Worm (Caenorhabditis elegans) whole organism, late embryonic: ENCODE data around the gene T10C6.6.

ENCODE experiments used
- C08G9.2 ChIP-seq: sonication (generic microtip); optimal IDR thresholded peaks from 2 replicates; lab custom pipeline; 2016; ENCODE audit warnings: mild to moderate bottlenecking, missing genetic modification characterization, moderate library complexity, missing compliant biosample characterization
- C38D4.7 ChIP-seq: fragments of 200-800 bp; sonication (Bioruptor generic); optimal IDR thresholded peaks from 2 replicates; lab custom pipeline; 2018; ENCODE audit warnings: mild to moderate bottlenecking, missing genetic modification characterization, moderate library complexity, missing compliant biosample characterization
- F13H6.1 ChIP-seq: sonication (generic microtip); optimal IDR thresholded peaks from 2 replicates; lab custom pipeline; 2016; ENCODE audit warnings: missing genetic modification characterization, missing compliant biosample characterization
- K09A11.1 ChIP-seq: sonication (generic microtip); optimal IDR thresholded peaks from 2 replicates; lab custom pipeline; 2017; ENCODE audit warnings: antibody characterized with exemption, mild to moderate bottlenecking, missing genetic modification characterization, missing compliant biosample characterization; ENCODE audit not compliant: insufficient read depth
- T23F11.4 ChIP-seq: fragments of 200-800 bp; sonication (Bioruptor generic); optimal IDR thresholded peaks from 2 replicates; lab custom pipeline; 2018; ENCODE audit warnings: mild to moderate bottlenecking, missing genetic modification characterization, missing compliant biosample characterization
- ama-1 ChIP-seq: fragments of 150-350 bp; optimal IDR thresholded peaks from 2 replicates; lab custom pipeline; 2014
- ceh-18 ChIP-seq: sonication (generic microtip); optimal IDR thresholded peaks from 2 replicates; lab custom pipeline; 2016; ENCODE audit warnings: missing genetic modification characterization, missing compliant biosample characterization
- ceh-19 ChIP-seq: fragments of 200-800 bp; sonication (Bioruptor generic); optimal IDR thresholded peaks from 2 replicates; lab custom pipeline; 2018; ENCODE audit warnings: mild to moderate bottlenecking, missing genetic modification characterization, missing compliant biosample characterization
- ceh-2 ChIP-seq: sonication (generic microtip); optimal IDR thresholded peaks from 2 replicates; lab custom pipeline; 2016; ENCODE audit warnings: missing genotype, missing genetic modification characterization, missing compliant biosample characterization
- ceh-22 ChIP-seq: sonication (generic microtip); optimal IDR thresholded peaks from 2 replicates; lab custom pipeline; 2017; ENCODE audit warnings: missing biosample characterization, missing genetic modification characterization
- ceh-24 ChIP-seq: sonication (generic microtip); optimal IDR thresholded peaks from 2 replicates; lab custom pipeline; 2016; ENCODE audit warnings: mild to moderate bottlenecking, missing genetic modification characterization, missing compliant biosample characterization
- ceh-45 ChIP-seq: fragments of 200-800 bp; sonication (Bioruptor generic); IDR thresholded peaks from 2 replicates; pipeline ENCODE4 v1.3.6; 2022; ENCODE audit warnings: missing genetic modification reagents, missing genetic modification characterization, missing compliant biosample characterization
- ceh-6 ChIP-seq: fragments of 200-800 bp; sonication (Bioruptor generic); optimal IDR thresholded peaks from 2 replicates; lab custom pipeline; 2018; ENCODE audit warnings: mild to moderate bottlenecking, missing genetic modification characterization, missing compliant biosample characterization
- ceh-9 ChIP-seq: sonication (generic microtip); optimal IDR thresholded peaks from 2 replicates; lab custom pipeline; 2016; ENCODE audit warnings: mild to moderate bottlenecking, missing genetic modification characterization, inconsistent platforms, missing compliant biosample characterization
- elt-2 ChIP-seq: sonication (generic microtip); optimal IDR thresholded peaks from 2 replicates; lab custom pipeline; 2016; ENCODE audit warnings: missing genetic modification reagents, missing genetic modification characterization, missing compliant biosample characterization
- elt-4 ChIP-seq: sonication (generic microtip); optimal IDR thresholded peaks from 2 replicates; lab custom pipeline; 2016; ENCODE audit warnings: missing genetic modification characterization, missing compliant biosample characterization
- ets-4 ChIP-seq: sonication (generic microtip); optimal IDR thresholded peaks from 2 replicates; lab custom pipeline; 2016; ENCODE audit warnings: missing genetic modification characterization, missing compliant biosample characterization
- eyg-1 ChIP-seq: sonication (generic microtip); optimal IDR thresholded peaks from 2 replicates; lab custom pipeline; 2016; ENCODE audit warnings: missing genotype, missing genetic modification characterization, missing compliant biosample characterization
- fax-1 ChIP-seq: sonication (generic microtip); optimal IDR thresholded peaks from 2 replicates; lab custom pipeline; 2016; ENCODE audit warnings: missing genotype, missing genetic modification characterization, missing compliant biosample characterization
- fkh-6 ChIP-seq: sonication (generic microtip); optimal IDR thresholded peaks from 2 replicates; lab custom pipeline; 2016; ENCODE audit warnings: missing genetic modification characterization, missing compliant biosample characterization
- gmeb-2 ChIP-seq: sonication (generic microtip); optimal IDR thresholded peaks from 2 replicates; lab custom pipeline; 2016; ENCODE audit warnings: missing genetic modification characterization, inconsistent platforms, missing compliant biosample characterization
- hlh-13 ChIP-seq: fragments of 200-800 bp; sonication (Bioruptor generic); optimal IDR thresholded peaks from 2 replicates; lab custom pipeline; 2018; ENCODE audit warnings: mild to moderate bottlenecking, missing genetic modification characterization, missing compliant biosample characterization
- hlh-8 ChIP-seq: sonication (generic microtip); optimal IDR thresholded peaks from 2 replicates; lab custom pipeline; 2016; ENCODE audit warnings: missing genotype, missing genetic modification characterization, missing compliant biosample characterization
- lim-6 ChIP-seq: sonication (generic microtip); optimal IDR thresholded peaks from 2 replicates; lab custom pipeline; 2016; ENCODE audit warnings: missing genetic modification characterization, missing compliant biosample characterization
- lin-11 ChIP-seq: fragments of 200-800 bp; sonication (Bioruptor generic); optimal IDR thresholded peaks from 2 replicates; lab custom pipeline; 2018; ENCODE audit warnings: mild to moderate bottlenecking, missing genetic modification characterization, missing compliant biosample characterization
- mec-3 ChIP-seq: sonication (generic microtip); optimal IDR thresholded peaks from 2 replicates; lab custom pipeline; 2016; ENCODE audit warnings: borderline replicate concordance, missing genetic modification characterization, missing compliant biosample characterization
- nfya-1 ChIP-seq: sonication (generic microtip); optimal IDR thresholded peaks from 2 replicates; lab custom pipeline; 2017; ENCODE audit warnings: missing genetic modification characterization, mild to moderate bottlenecking, missing compliant biosample characterization, antibody characterized with exemption, moderate library complexity
- nhr-11 ChIP-seq: fragments of 150-350 bp; optimal IDR thresholded peaks from 2 replicates; lab custom pipeline; 2014; ENCODE audit warnings: missing biosample characterization, missing genetic modification characterization
- npax-4 ChIP-seq: sonication (generic microtip); optimal IDR thresholded peaks from 2 replicates; lab custom pipeline; 2016; ENCODE audit warnings: missing genetic modification characterization, missing compliant biosample characterization
- odd-2 ChIP-seq: sonication (generic microtip); optimal IDR thresholded peaks from 2 replicates; lab custom pipeline; 2017; ENCODE audit warnings: antibody characterized with exemption, mild to moderate bottlenecking, missing genetic modification characterization, missing compliant biosample characterization
- pat-9 ChIP-seq: fragments of 200-800 bp; sonication (Bioruptor generic); optimal IDR thresholded peaks from 2 replicates; lab custom pipeline; 2018; ENCODE audit warnings: mild to moderate bottlenecking, missing genetic modification characterization, moderate library complexity, missing compliant biosample characterization
- pha-4 ChIP-seq: fragments of 150-350 bp; optimal IDR thresholded peaks from 2 replicates; lab custom pipeline; 2018; ENCODE audit warnings: missing biosample characterization, missing genetic modification reagents, missing genetic modification characterization
- pqm-1 ChIP-seq: sonication (generic microtip); optimal IDR thresholded peaks from 2 replicates; lab custom pipeline; 2016; ENCODE audit warnings: missing genetic modification characterization, missing compliant biosample characterization
- ref-2 ChIP-seq: sonication (generic microtip); optimal IDR thresholded peaks from 2 replicates; lab custom pipeline; 2016; ENCODE audit warnings: missing genetic modification characterization, missing compliant biosample characterization
- syd-9 ChIP-seq: sonication (generic microtip); optimal IDR thresholded peaks from 2 replicates; lab custom pipeline; 2016; ENCODE audit warnings: mild to moderate bottlenecking, missing genetic modification characterization, moderate library complexity, missing compliant biosample characterization
- tbx-7 ChIP-seq: sonication (generic microtip); optimal IDR thresholded peaks from 2 replicates; lab custom pipeline; 2016; ENCODE audit warnings: missing genotype, missing genetic modification characterization, missing compliant biosample characterization
- ttx-3 ChIP-seq: sonication (generic microtip); optimal IDR thresholded peaks from 2 replicates; lab custom pipeline; 2016; ENCODE audit warnings: missing genetic modification reagents, missing genetic modification characterization, missing compliant biosample characterization
- unc-42 ChIP-seq: sonication (generic microtip); optimal IDR thresholded peaks from 2 replicates; lab custom pipeline; 2016; ENCODE audit warnings: missing genotype, missing genetic modification characterization, missing compliant biosample characterization
- unc-55 ChIP-seq: sonication (generic microtip); optimal IDR thresholded peaks from 2 replicates; lab custom pipeline; 2017; ENCODE audit warnings: missing biosample characterization, missing genetic modification reagents, missing genetic modification characterization
- unc-86 ChIP-seq: sonication (generic microtip); optimal IDR thresholded peaks from 2 replicates; lab custom pipeline; 2016; ENCODE audit warnings: missing genetic modification characterization, missing compliant biosample characterization

Gene T10C6.6

ce11 chrV:16041925-16042742, 18.0 kb downstream of the T10C6.6 start, which contains the start of the genes his-2 and his-1:
his-2 (minus strand) TSS chrV:16042283.
his-1 (plus strand) TSS chrV:16042520.
- TF ChIP-seq ref-2 (tag; lab: Kevin White, UChicago): peak; percentile 22
- TF ChIP-seq ama-1 (lab: Kevin White, UChicago): peak; percentile 73

ce11 chrV:16042743-16043014, 18.6 kb downstream of the T10C6.6 start:
- TF ChIP-seq C08G9.2 (tag; lab: Kevin White, UChicago) (no peak), tbx-7 (no peak), odd-2 (no peak), eyg-1 (tag; lab: Kevin White, UChicago) (no peak), fkh-6 (tag; lab: Kevin White, UChicago) (no peak), ceh-18 (tag; lab: Kevin White, UChicago) (no peak), nhr-11 (tag; lab: Kevin White, UChicago) (no peak), ceh-6 (GFP tag; lab: Kevin White, UChicago) (no peak), unc-86 (tag; lab: Kevin White, UChicago) (no peak), unc-55 (no peak), hlh-13 (no peak), lin-11 (tag; lab: Kevin White, UChicago) (no peak), ets-4 (tag; lab: Kevin White, UChicago) (no peak), unc-42 (tag; lab: Kevin White, UChicago) (no peak), K09A11.1 (tag; lab: Kevin White, UChicago) (no peak), ceh-22 (tag; lab: Kevin White, UChicago) (no peak), gmeb-2 (tag; lab: Kevin White, UChicago) (no peak)

ce11 chrV:16043686-16044085, 19.6 kb downstream of the T10C6.6 start:
- no peak for TF ChIP-seq ceh-9 (tag; lab: Kevin White, UChicago)
- TF ChIP-seq ceh-2 (tag; lab: Kevin White, UChicago): no peak
- TF ChIP-seq fax-1: no peak
- no peak for TF ChIP-seq lim-6
- TF ChIP-seq, all 69 proteins: peak for 0

ce11 chrV:16045837-16046236, 21.7 kb downstream of the T10C6.6 start, which contains the start of gene T10C6.15:
T10C6.15 (minus strand) TSS chrV:16045940.
- TF ChIP-seq ceh-24 (no peak), pqm-1 (tag; lab: Kevin White, UChicago) (peak; percentile 0), elt-2 (peak; percentile 75)

ce11 chrV:16046573-16046972, 22.4 kb downstream of the T10C6.6 start, which contains the start of gene ZK285.2:
ZK285.2 (plus strand) TSS chrV:16046873.
- no peak for TF ChIP-seq hlh-8
- no peak for TF ChIP-seq ceh-19 (GFP tag; lab: Kevin White, UChicago)
- TF ChIP-seq C38D4.7 (GFP tag; lab: Kevin White, UChicago): no peak
- no peak for TF ChIP-seq ceh-22 (tag; lab: Kevin White, UChicago)
- TF ChIP-seq T23F11.4 (GFP tag; lab: Kevin White, UChicago): no peak
- TF ChIP-seq npax-4: no peak
- no peak for TF ChIP-seq ceh-9 (tag; lab: Kevin White, UChicago)
- no peak for TF ChIP-seq syd-9 (tag; lab: Kevin White, UChicago)
- no peak for TF ChIP-seq ceh-45 (GFP tag; lab: Robert Waterston, UW)
- no peak for TF ChIP-seq ttx-3
- TF ChIP-seq nfya-1 (tag; lab: Kevin White, UChicago): no peak
- no peak for TF ChIP-seq F13H6.1 (tag; lab: Kevin White, UChicago)
- TF ChIP-seq unc-86 (tag; lab: Kevin White, UChicago): no peak
- no peak for TF ChIP-seq pat-9
- no peak for TF ChIP-seq lin-11 (tag; lab: Kevin White, UChicago)
- no peak for TF ChIP-seq mec-3 (tag; lab: Kevin White, UChicago)
- TF ChIP-seq elt-4: no peak
- TF ChIP-seq pha-4 (tag; lab: Kevin White, UChicago): no peak
